Fruit fly (Drosophila melanogaster) whole organism, prepupa: ENCODE data around the gene CG12096.

ENCODE experiments used
- Blimp-1 ChIP-seq: fragments of 200-800 bp; sonication (Bioruptor generic); optimal IDR thresholded peaks from 3 replicates; lab custom pipeline; 2017; ENCODE audit warnings: missing biosample characterization, missing genetic modification characterization, mild to moderate bottlenecking, moderate library complexity, missing genetic modification reagents
- CG10631 ChIP-seq: fragments of 200-800 bp; sonication (Bioruptor generic); optimal IDR thresholded peaks from 2 replicates; lab custom pipeline; 2016; ENCODE audit warnings: missing biosample characterization, missing genetic modification characterization
- CG10669 ChIP-seq: fragments of 200-800 bp; sonication (Bioruptor generic); optimal IDR thresholded peaks from 3 replicates; lab custom pipeline; 2018; ENCODE audit warnings: missing biosample characterization, mild to moderate bottlenecking, missing genetic modification characterization, moderate library complexity
- CG11762 ChIP-seq: fragments of 200-800 bp; sonication (Bioruptor generic); optimal IDR thresholded peaks from 3 replicates; lab custom pipeline; 2016; ENCODE audit warnings: missing biosample characterization, missing genetic modification characterization; ENCODE audit not compliant: insufficient read depth
- CG15336 ChIP-seq: fragments of 200-800 bp; sonication (Bioruptor generic); IDR thresholded peaks from 2 replicates; pipeline ENCODE4 v1.3.6; 2022; ENCODE audit warnings: missing biosample characterization, missing genetic modification characterization
- CG1621 ChIP-seq: fragments of 200-800 bp; sonication (Bioruptor generic); optimal IDR thresholded peaks from 3 replicates; lab custom pipeline; 2018; ENCODE audit warnings: missing biosample characterization, mild to moderate bottlenecking, missing genetic modification characterization
- CG16779 ChIP-seq: fragments of 200-800 bp; sonication (Bioruptor generic); optimal IDR thresholded peaks from 3 replicates; lab custom pipeline; 2017; ENCODE audit warnings: missing biosample characterization, mild to moderate bottlenecking, missing genetic modification characterization
- CG3032 ChIP-seq: fragments of 200-800 bp; optimal IDR thresholded peaks from 2 replicates; lab custom pipeline; 2019; ENCODE audit warnings: missing biosample characterization, mild to moderate bottlenecking, missing genetic modification characterization, moderate library complexity
- CG31627 ChIP-seq: fragments of 200-800 bp; sonication (Bioruptor generic); optimal IDR thresholded peaks from 3 replicates; lab custom pipeline; 2016; ENCODE audit warnings: missing biosample characterization, missing genetic modification characterization
- CG32006 ChIP-seq: fragments of 200-800 bp; sonication (Bioruptor generic); optimal IDR thresholded peaks from 3 replicates; lab custom pipeline; 2017; ENCODE audit warnings: missing biosample characterization, mild to moderate bottlenecking, missing genetic modification characterization
- CG34406 ChIP-seq: fragments of 200-800 bp; sonication (Bioruptor generic); optimal IDR thresholded peaks from 3 replicates; lab custom pipeline; 2016; ENCODE audit warnings: missing biosample characterization, missing genetic modification characterization
- CG3919 ChIP-seq: fragments of 200-800 bp; sonication (Bioruptor generic); optimal IDR thresholded peaks from 3 replicates; lab custom pipeline; 2016; ENCODE audit warnings: missing biosample characterization, missing genetic modification characterization
- CG6163 ChIP-seq: fragments of 200-800 bp; sonication (Bioruptor generic); IDR thresholded peaks from 3 replicates; pipeline ENCODE4 v1.3.6; 2022; ENCODE audit warnings: missing biosample characterization, missing genetic modification characterization
- CG6276 ChIP-seq: fragments of 200-800 bp; sonication (Bioruptor generic); optimal IDR thresholded peaks from 2 replicates; lab custom pipeline; 2017; ENCODE audit warnings: missing biosample characterization, mild to moderate bottlenecking, missing genetic modification characterization
- CG6792 ChIP-seq: fragments of 200-800 bp; sonication (Bioruptor generic); optimal IDR thresholded peaks from 3 replicates; lab custom pipeline; 2016; ENCODE audit warnings: missing biosample characterization, missing genetic modification characterization
- CG6854 ChIP-seq: fragments of 200-800 bp; sonication (Bioruptor generic); optimal IDR thresholded peaks from 2 replicates; lab custom pipeline; 2017; ENCODE audit warnings: missing biosample characterization, mild to moderate bottlenecking, missing genetic modification characterization
- CG7368 ChIP-seq: fragments of 200-800 bp; sonication (Bioruptor generic); optimal IDR thresholded peaks from 3 replicates; lab custom pipeline; 2016; ENCODE audit warnings: missing biosample characterization, missing genetic modification characterization
- CG8119 ChIP-seq: fragments of 200-800 bp; sonication (Bioruptor generic); IDR thresholded peaks from 3 replicates; pipeline ENCODE4 v1.3.6; 2022; ENCODE audit warnings: missing biosample characterization, missing genetic modification characterization
- CG8319 ChIP-seq: fragments of 200-800 bp; sonication (Bioruptor generic); optimal IDR thresholded peaks from 3 replicates; lab custom pipeline; 2016; ENCODE audit warnings: missing biosample characterization, missing genetic modification characterization
- CG8632 ChIP-seq: fragments of 200-800 bp; sonication (Bioruptor generic); optimal IDR thresholded peaks from 3 replicates; lab custom pipeline; 2016; ENCODE audit warnings: missing biosample characterization, missing genetic modification characterization
- Eip75B ChIP-seq: fragments of 200-800 bp; sonication (Bioruptor generic); optimal IDR thresholded peaks from 3 replicates; lab custom pipeline; 2016; ENCODE audit warnings: missing biosample characterization, missing genetic modification characterization
- Gug ChIP-seq: fragments of 200-800 bp; sonication (Bioruptor generic); IDR thresholded peaks from 2 replicates; pipeline ENCODE4 v1.3.6; 2022; ENCODE audit warnings: missing biosample characterization, missing genetic modification characterization
- Hr38 ChIP-seq: sonication (Bioruptor generic); optimal IDR thresholded peaks from 2 replicates; lab custom pipeline; 2016; ENCODE audit warnings: missing biosample characterization, missing genetic modification characterization
- Hr4 ChIP-seq: fragments of 200-800 bp; sonication (Bioruptor generic); optimal IDR thresholded peaks from 3 replicates; lab custom pipeline; 2016; ENCODE audit warnings: missing biosample characterization, missing genetic modification characterization
- Lpt ChIP-seq: fragments of 200-800 bp; sonication (Bioruptor generic); optimal IDR thresholded peaks from 3 replicates; lab custom pipeline; 2016; ENCODE audit warnings: missing biosample characterization, missing genetic modification characterization
- Met ChIP-seq: fragments of 200-800 bp; sonication (Bioruptor generic); optimal IDR thresholded peaks from 3 replicates; lab custom pipeline; 2016; ENCODE audit warnings: missing biosample characterization, missing genetic modification characterization
- Sox102F ChIP-seq: fragments of 200-800 bp; sonication (Bioruptor generic); optimal IDR thresholded peaks from 2 replicates; lab custom pipeline; 2016; ENCODE audit warnings: missing biosample characterization, mild to moderate bottlenecking, missing genetic modification characterization
- Sox14 ChIP-seq: fragments of 200-800 bp; sonication (Bioruptor generic); optimal IDR thresholded peaks from 3 replicates; lab custom pipeline; 2016; ENCODE audit warnings: missing biosample characterization, missing genetic modification characterization
- Sox15 ChIP-seq: fragments of 200-800 bp; sonication (Bioruptor generic); optimal IDR thresholded peaks from 3 replicates; lab custom pipeline; 2016; ENCODE audit warnings: missing biosample characterization, missing genetic modification characterization
- achi ChIP-seq: fragments of 200-800 bp; sonication (Bioruptor generic); optimal IDR thresholded peaks from 3 replicates; lab custom pipeline; 2016; ENCODE audit warnings: missing biosample characterization, missing genetic modification characterization
- acj6 ChIP-seq: fragments of 200-800 bp; sonication (Bioruptor generic); optimal IDR thresholded peaks from 3 replicates; lab custom pipeline; 2016; ENCODE audit warnings: missing biosample characterization, missing genetic modification characterization
- cyc ChIP-seq: fragments of 200-800 bp; sonication (Bioruptor generic); optimal IDR thresholded peaks from 3 replicates; lab custom pipeline; 2016; ENCODE audit warnings: missing biosample characterization, missing genetic modification characterization
- dac ChIP-seq: fragments of 200-800 bp; sonication (Bioruptor generic); optimal IDR thresholded peaks from 2 replicates; lab custom pipeline; 2017; ENCODE audit warnings: missing biosample characterization, mild to moderate bottlenecking, missing genetic modification characterization
- dsx ChIP-seq: fragments of 200-800 bp; optimal IDR thresholded peaks from 3 replicates; lab custom pipeline; 2019; ENCODE audit warnings: missing biosample characterization, mild to moderate bottlenecking, missing genetic modification characterization, moderate library complexity; ENCODE audit not compliant: poor library complexity, severe bottlenecking
- eg ChIP-seq: fragments of 200-800 bp; sonication (Bioruptor generic); IDR thresholded peaks from 3 replicates; pipeline ENCODE4 v1.3.6; 2022; ENCODE audit warnings: missing biosample characterization, missing genetic modification characterization
- fd59A ChIP-seq: fragments of 200-800 bp; sonication (Bioruptor generic); optimal IDR thresholded peaks from 2 replicates; lab custom pipeline; 2017; ENCODE audit warnings: missing biosample characterization, mild to moderate bottlenecking, missing genetic modification characterization, missing genetic modification reagents
- fd85E ChIP-seq: fragments of 200-800 bp; sonication (Bioruptor generic); optimal IDR thresholded peaks from 3 replicates; lab custom pipeline; 2016; ENCODE audit warnings: missing biosample characterization, missing genetic modification characterization
- net ChIP-seq: fragments of 200-800 bp; sonication (Bioruptor generic); optimal IDR thresholded peaks from 3 replicates; lab custom pipeline; 2016; ENCODE audit warnings: missing biosample characterization, missing genetic modification characterization
- spab ChIP-seq: fragments of 200-800 bp; sonication (Bioruptor generic); optimal IDR thresholded peaks from 2 replicates; lab custom pipeline; 2017; ENCODE audit warnings: missing biosample characterization, mild to moderate bottlenecking, missing genetic modification characterization, missing genetic modification reagents
- ss ChIP-seq, 2 experiments: fragments of 200-800 bp; sonication (Bioruptor generic); optimal IDR thresholded peaks; 2 replicates in 1 of 2; 3 replicates in 1 of 2; lab custom pipeline; 2017 to 2018; ENCODE audit warnings: mild to moderate bottlenecking in 2 of 2, missing biosample characterization in 2 of 2, missing genetic modification characterization in 2 of 2, moderate library complexity in 1 of 2
- svp ChIP-seq: fragments of 200-800 bp; sonication (Bioruptor generic); peaks from one replicate; lab custom pipeline; 2016; ENCODE audit warnings: missing biosample characterization, missing genetic modification characterization
- topi ChIP-seq: fragments of 200-800 bp; sonication (Bioruptor generic); optimal IDR thresholded peaks from 3 replicates; lab custom pipeline; 2016; ENCODE audit warnings: missing biosample characterization, missing genetic modification characterization
- vri ChIP-seq: fragments of 200-800 bp; sonication (Bioruptor generic); optimal IDR thresholded peaks from 3 replicates; lab custom pipeline; 2016; ENCODE audit warnings: missing biosample characterization, mild to moderate bottlenecking, missing genetic modification characterization

The CG12096 gene

DNA sequence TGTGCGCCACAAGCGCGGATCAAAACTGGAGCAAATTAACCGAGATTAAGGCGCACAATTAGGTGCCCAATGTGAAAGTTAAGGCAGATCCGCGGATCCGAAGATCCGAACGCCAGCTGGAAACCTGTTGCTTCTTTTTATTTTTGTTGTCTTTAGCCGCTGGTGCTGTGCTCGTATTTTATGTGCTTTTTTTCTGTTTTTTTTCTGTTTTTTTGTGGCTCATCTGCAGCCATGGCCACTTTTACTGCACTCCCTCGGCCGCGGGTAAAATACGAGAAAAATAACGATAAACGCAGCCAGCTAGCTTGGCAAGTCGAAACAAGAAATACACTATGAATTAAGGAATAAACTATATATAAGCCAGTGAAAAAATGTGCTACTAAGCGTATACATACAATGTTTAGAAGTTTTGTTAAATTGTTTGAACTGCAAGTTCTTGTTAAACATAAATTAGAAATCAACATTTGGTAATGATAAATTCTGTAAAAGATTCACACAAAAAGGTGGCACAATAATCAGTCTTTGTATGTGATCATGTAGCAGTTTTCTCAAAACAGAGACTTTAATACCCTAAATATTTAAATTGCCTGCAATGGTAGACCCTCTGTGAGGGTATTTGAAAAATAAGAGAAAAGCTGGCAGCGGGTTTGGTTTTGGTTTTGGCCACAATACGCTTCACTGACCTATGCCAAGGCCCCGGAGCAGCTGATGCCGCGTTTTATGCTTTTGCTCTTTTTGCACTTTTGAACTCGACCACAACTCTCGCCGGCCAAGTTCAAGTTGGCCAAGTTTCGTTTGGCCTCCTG lies 42.8 kb upstream of the CG12096 start (continued):
- TF ChIP-seq eg (GFP tag; lab: Robert Waterston, UW) = peak; percentile 39; the same call in 1 of the 3 replicates
- no peak for TF ChIP-seq Gug
- TF ChIP-seq ss (GFP tag; optimal IDR thresholded peaks at IDR 0.05; lab: Kevin White, UChicago) = peak; percentile 88 to 90
- TF ChIP-seq CG34406 (GFP tag; lab: Kevin White, UChicago) = peak; percentile 13
- no peak for TF ChIP-seq CG10631
- TF ChIP-seq CG11762 (GFP tag; lab: Kevin White, UChicago) = no peak
- TF ChIP-seq CG32006 (GFP tag; lab: Kevin White, UChicago) = peak; percentile 57
- TF ChIP-seq CG3919 (GFP tag; lab: Kevin White, UChicago) = peak; percentile 2
- no peak for TF ChIP-seq CG15336 (GFP tag; lab: Robert Waterston, UW)
- no peak for TF ChIP-seq Sox14
- no peak; the same call in 2 of the 3 replicates for TF ChIP-seq CG8119
- no peak for TF ChIP-seq dac (GFP tag; lab: Kevin White, UChicago)
- TF ChIP-seq Blimp-1 (GFP tag; lab: Kevin White, UChicago) = peak; percentile 6
- TF ChIP-seq Sox102F = no peak
- TF ChIP-seq Hr4 (GFP tag; lab: Kevin White, UChicago) = peak; percentile 12
- peak; percentile 43 for TF ChIP-seq dsx (GFP tag; lab: Kevin White, UChicago)
- no peak for TF ChIP-seq Sox15 (GFP tag; lab: Kevin White, UChicago)
- TF ChIP-seq topi (GFP tag; lab: Kevin White, UChicago) = peak; percentile 21
- TF ChIP-seq cyc (GFP tag; lab: Kevin White, UChicago) = no peak
- TF ChIP-seq CG10669 = peak; percentile 35
- TF ChIP-seq acj6 (GFP tag; lab: Kevin White, UChicago) = no peak
- TF ChIP-seq CG8632 = no peak

DNA sequence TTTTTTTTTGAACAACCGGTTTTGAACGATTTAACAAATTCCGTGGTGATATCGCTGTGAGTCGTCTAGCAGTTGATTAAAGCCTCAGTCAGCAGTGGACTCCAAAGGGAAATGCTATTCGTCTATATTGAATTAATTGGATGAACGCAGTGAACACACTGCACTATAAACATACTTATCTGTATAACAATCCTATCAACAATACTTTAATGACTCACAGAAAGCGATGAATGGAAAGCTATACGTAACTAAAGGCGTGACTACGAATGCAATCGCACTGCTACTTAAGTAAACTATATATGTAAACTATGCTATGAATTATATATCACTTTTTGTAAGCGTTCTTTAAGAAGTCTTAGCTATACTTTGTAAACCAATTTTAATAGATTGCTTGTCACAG lies 33.8 kb upstream of the CG12096 start:
- no peak for TF ChIP-seq CG11762 (GFP tag; lab: Kevin White, UChicago)
- TF ChIP-seq Lpt (GFP tag; lab: Kevin White, UChicago) = no peak
- TF ChIP-seq vri (GFP tag; lab: Kevin White, UChicago) = no peak
- TF ChIP-seq CG3032 (tag; lab: Kevin White, UChicago) = no peak
- TF ChIP-seq Sox102F = no peak
- no peak for TF ChIP-seq CG32006 (GFP tag; lab: Kevin White, UChicago)
- no peak for TF ChIP-seq Hr38 (GFP tag; lab: Kevin White, UChicago)
- TF ChIP-seq CG6163 (GFP tag; lab: Robert Waterston, UW) = no peak
- TF ChIP-seq CG8632 = no peak
- TF ChIP-seq CG1621 = no peak
- TF ChIP-seq CG10669 = no peak
- TF ChIP-seq CG6792 (GFP tag; lab: Kevin White, UChicago) = no peak

DNA sequence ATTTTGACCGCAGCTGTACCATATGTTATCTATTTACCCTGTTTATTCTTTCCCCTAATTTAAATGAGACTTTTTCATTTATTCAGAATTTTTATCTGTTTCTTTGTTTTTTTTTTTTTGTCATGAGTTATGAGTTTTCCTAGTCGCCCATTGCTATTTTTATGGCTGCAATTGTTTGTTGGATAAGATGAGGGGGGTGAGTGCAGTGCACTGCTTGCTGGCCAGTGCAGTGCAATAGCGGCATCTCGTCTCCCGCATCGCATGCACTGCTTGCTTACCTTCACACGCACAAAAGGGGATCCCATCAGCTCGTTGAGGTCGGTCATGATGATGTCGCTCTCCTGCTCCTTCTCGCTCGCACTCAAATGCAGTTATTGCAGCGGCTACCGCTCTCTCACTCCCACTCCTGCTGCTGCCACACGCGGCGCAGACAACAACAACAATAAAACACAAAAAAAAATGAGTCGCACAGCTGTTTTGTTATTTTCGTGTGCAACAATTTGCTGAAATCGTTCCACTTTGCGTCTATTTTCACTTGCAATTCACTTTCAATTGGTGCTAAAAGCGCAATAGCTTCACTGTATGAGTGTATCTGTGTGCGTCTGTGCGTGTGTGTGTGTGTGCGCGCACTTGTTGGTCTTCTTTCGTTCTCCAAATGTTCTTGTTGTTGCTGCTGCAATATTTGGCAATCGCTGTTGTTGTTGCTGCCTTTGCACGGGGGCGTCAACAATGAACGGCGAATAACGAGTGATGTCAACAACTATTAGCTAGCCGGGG lies 31.2 kb upstream of the CG12096 start:
- peak in 1 of 2 experiments; percentile 28 for TF ChIP-seq ss (GFP tag; optimal IDR thresholded peaks at IDR 0.05; lab: Kevin White, UChicago)
- TF ChIP-seq CG1621 = peak; percentile 23
- TF ChIP-seq CG6854 (GFP tag; lab: Kevin White, UChicago) = peak; percentile 23
- TF ChIP-seq CG8319 (GFP tag; lab: Kevin White, UChicago) = peak; percentile 23
- TF ChIP-seq Eip75B = peak; percentile 56
- peak; percentile 56 for TF ChIP-seq CG34406 (GFP tag; lab: Kevin White, UChicago)
- peak; percentile 55 for TF ChIP-seq Met (GFP tag; lab: Kevin White, UChicago)
- TF ChIP-seq CG6792 (GFP tag; lab: Kevin White, UChicago) = peak; percentile 43
- peak; percentile 50 for TF ChIP-seq Sox15 (GFP tag; lab: Kevin White, UChicago)
- TF ChIP-seq CG31627 = peak; percentile 61
- TF ChIP-seq svp (GFP tag; lab: Kevin White, UChicago) = peak; percentile 84
- TF ChIP-seq CG6276 (GFP tag; lab: Kevin White, UChicago) = peak; percentile 16
- no peak for TF ChIP-seq CG16779 (tag; lab: Kevin White, UChicago)
- TF ChIP-seq dsx (GFP tag; lab: Kevin White, UChicago) = peak; percentile 2
- peak; percentile 10 for TF ChIP-seq fd59A (GFP tag; lab: Kevin White, UChicago)
- no peak for TF ChIP-seq fd85E (GFP tag; lab: Kevin White, UChicago)
- peak; percentile 45 for TF ChIP-seq Sox102F
- TF ChIP-seq net = peak; percentile 45
- no peak for TF ChIP-seq dac (GFP tag; lab: Kevin White, UChicago)
- peak; percentile 24 for TF ChIP-seq spab (GFP tag; lab: Kevin White, UChicago)
- TF ChIP-seq CG7368 (GFP tag; lab: Kevin White, UChicago) = peak; percentile 48
- TF ChIP-seq CG10631 = peak; percentile 63
- TF ChIP-seq eg (GFP tag; lab: Robert Waterston, UW) = peak; percentile 77
- TF ChIP-seq CG6163 (GFP tag; lab: Robert Waterston, UW) = peak; percentile 80
- peak; percentile 58 for TF ChIP-seq achi (GFP tag; lab: Kevin White, UChicago)
- TF ChIP-seq CG11762 (GFP tag; lab: Kevin White, UChicago) = peak; percentile 33
